Worm (Caenorhabditis elegans): Measurements from ENCODE around the gene cdr-6.

Gene cdr-6

DNA sequence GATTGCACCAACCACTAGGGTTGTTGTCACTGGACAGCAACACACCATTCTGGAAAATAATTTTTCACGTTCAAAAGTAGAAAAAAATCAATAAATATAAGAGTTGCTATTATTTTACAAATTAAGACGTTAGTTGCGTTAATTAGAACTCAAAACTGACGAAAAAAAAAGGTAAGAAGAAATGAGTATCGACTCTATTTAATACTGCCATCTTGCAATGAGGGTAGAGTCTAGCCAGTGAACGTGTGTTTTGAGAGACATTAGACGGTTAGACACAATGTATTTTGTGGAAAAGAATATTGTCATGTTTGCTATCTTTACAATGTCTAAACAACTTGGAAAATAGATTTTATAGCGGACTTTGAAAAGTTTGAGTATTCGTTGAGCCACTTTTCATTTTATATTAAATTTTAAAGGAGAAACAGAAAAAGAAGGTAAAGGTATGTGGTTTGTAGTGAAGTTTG is at the start of gene cdr-6:
Gene cdr-6 (minus strand): TSS at position 51 of the 464 bp plus-strand sequence.
- no peak for TF ChIP-seq unc-62 (GFP tag; optimal IDR thresholded peaks at IDR 0.05)

DNA sequence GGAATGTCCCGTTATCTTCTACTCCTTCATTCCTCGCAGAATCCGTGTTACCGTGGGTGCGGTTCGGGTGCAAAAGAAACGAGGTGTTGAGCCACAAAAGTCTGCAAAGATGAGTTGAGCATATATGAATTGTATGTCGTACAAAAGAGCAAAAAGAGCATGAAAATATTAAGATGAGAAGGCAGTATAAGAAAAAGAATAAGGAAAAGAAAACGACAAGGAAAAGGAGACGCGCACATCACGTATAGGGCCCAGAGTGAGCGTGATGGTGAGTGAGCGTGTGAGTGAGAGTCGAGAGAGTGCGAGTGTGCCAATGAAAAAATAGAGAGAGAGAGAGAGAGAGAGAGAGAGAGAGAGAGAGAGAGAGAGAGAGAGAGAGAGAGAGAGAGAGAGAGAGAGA is 49.4 kb upstream of the cdr-6 start, which contains the start of gene egl-10:
Gene egl-10 (minus strand): TSS at position 101 of the 400 bp plus-strand sequence.
- TF ChIP-seq unc-62 (GFP tag; optimal IDR thresholded peaks at IDR 0.05): no peak

DNA sequence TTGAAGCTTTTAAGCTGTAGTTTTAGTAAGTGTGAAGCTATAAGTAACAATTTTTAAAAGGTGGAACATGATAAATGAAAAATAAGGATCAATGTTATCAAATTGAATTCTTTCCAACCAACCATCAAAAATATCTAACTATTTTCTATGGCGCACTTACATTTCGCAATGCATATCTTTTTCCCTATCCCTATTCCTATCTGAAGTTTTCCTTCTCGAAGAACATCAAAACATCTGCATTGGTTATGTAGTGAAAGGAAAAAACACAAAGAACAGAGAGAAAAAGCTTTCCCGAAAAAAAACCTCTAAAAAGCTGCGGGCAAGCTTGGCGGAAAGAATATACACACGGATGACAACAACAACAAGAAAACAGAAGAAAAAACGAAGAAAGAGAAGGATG is 47.1 kb upstream of the cdr-6 start:
- TF ChIP-seq unc-62 (GFP tag; optimal IDR thresholded peaks at IDR 0.05): no peak

DNA sequence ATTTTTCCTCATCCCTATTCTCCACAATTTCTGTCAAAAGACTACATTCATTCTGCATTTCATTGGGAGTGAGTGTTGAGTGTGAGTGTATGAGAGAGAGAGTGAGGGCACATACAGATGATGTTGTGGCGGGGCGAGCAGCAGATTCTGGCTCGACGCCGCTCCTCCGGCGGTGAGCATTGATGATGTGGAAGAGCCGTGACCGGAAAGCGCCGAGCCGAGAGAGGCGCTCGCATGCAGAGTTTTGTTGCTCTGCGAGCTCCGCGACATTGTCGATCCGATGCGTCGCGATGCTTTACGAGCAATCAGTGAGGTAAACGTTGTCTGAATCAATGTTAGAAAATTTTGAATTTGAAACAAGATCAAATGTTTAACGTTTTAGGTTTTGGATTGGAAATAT is 42.2 kb upstream of the cdr-6 start:
- no peak for TF ChIP-seq unc-62 (GFP tag; optimal IDR thresholded peaks at IDR 0.05)

DNA sequence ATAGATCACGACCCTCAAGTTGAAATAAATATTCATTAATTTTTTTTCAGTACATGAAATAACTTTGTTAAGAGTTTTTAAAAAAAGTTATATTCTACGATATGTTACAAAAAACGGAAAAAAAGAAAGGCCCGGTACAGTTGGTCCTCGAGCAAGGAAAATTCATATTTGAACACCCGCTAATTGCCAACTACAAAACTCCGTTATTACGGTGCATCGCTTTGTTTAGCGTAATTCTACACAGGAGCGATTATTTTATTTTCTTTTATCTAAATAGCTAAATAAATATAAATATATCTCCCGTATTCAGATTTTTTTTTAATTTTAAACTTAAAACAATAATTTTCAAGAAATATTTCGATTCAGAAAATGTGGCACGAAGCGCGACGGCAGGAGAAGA is 36.9 kb upstream of the cdr-6 start, which contains the start of gene F28C1.1:
Gene F28C1.1 (plus strand): TSS at position 365 of the 400 bp plus-strand sequence.
- no peak for TF ChIP-seq unc-62 (GFP tag; optimal IDR thresholded peaks at IDR 0.05)

DNA sequence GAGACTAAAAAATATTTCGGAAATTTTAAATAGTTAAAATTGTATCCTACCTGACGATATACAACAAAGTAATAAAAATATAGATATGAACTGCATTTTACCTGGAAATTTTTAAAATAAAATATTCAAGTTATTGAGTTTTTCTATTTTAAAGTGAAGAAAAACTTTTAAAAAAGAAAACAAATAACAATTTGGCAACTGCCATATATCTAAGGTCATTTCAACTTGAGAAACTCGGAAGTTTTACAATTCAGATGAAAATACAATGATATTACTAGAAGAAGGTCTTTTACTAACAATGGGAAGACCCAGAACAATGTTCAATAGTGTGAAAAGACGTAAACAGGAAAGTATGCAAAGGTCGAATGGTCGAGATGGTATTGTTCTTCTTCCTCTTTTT is 36.4 kb upstream of the cdr-6 start, which contains the start of gene C54D10.10:
Gene C54D10.10 (minus strand): TSS at position 101 of the 400 bp plus-strand sequence.
- TF ChIP-seq unc-62 (GFP tag; optimal IDR thresholded peaks at IDR 0.05): no peak

DNA sequence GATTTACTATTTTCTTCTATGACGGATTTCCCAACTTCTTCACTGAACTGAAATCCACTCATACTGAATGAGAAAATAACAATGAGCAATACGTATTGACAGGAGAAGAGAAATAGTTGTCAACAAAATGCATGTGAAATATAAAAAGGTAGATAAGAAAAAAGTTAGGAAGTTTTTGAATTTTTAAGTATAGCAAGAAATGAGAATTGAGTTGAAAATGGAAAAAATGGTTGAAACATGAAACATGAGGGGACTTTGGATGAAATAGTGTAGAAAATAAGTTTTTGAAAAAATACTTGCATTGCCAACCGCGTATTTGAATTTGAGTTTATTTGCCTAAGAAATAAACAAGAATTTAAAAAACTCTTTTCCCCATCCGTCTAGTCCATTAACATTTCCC is 33.4 kb upstream of the cdr-6 start, which contains the start of the genes pals-38 and C54D10.9:
Gene pals-38 (minus strand): TSS at position 101 of the 400 bp plus-strand sequence.
Gene C54D10.9 (plus strand): TSS at position 259 of the 400 bp plus-strand sequence.
- TF ChIP-seq unc-62 (GFP tag; optimal IDR thresholded peaks at IDR 0.05): no peak

DNA sequence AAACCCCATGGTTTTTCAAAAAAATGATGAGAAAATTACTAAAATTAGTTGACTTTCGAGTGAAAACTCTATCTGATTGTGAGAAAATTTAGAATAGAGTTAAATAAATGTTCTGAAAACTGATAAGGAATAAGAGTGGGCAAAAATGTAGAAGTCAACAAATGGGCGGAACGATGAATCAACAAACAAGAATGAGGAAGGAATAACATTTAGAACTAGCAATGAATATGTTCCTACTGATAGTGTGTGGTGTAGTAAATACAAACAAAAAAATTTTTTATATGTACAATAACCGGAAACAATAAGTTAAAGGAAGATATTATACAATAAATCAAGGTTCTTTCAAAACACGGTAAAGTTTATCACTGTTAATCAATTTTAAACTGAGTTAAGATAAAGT is 30.3 kb upstream of the cdr-6 start, which contains the start of gene pals-39:
Gene pals-39 (minus strand): TSS at position 101 of the 400 bp plus-strand sequence.
- no peak for TF ChIP-seq unc-62 (GFP tag; optimal IDR thresholded peaks at IDR 0.05)

DNA sequence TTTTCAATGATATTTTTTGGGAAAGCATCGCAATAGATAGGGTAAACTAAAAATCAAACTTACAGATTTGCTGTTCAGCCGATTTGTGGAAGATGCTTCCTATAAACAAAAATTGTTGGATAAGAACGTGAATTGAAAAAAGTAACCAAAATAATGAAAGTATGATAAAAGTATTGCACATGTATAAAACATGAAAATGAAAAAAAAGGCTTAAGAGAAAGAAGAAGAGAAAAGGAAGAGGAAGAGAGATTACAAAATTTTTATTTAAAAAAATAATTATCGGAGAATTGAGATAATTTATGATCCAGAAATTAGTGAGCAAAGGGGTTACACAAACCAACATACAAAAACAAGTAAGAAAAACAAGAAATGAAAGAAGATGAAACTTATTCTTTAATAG is 27.9 kb upstream of the cdr-6 start, which contains the start of gene pals-37:
Gene pals-37 (minus strand): TSS at position 101 of the 400 bp plus-strand sequence.
- no peak for TF ChIP-seq unc-62 (GFP tag; optimal IDR thresholded peaks at IDR 0.05)

DNA sequence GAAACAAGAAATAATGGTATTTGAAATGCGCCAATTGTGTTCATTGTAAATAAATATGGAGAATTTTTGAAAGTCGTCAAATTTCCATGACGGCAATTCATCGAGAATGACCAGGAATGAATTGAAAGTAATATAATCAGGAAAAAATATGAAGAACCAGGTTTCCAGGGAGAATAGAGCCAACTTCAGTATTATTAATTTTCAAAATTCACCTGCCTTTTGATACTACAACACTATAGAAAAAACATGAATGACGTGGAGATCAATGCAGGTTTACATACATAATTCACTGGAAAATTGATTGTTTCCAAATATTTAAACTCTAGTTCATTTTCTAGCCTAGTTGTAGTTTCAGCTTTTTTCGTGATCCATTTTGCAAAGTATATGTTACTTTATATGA is 20.2 kb upstream of the cdr-6 start, which contains the start of gene srh-25:
Gene srh-25 (minus strand): TSS at position 101 of the 400 bp plus-strand sequence.
- TF ChIP-seq unc-62 (GFP tag; optimal IDR thresholded peaks at IDR 0.05): no peak

DNA sequence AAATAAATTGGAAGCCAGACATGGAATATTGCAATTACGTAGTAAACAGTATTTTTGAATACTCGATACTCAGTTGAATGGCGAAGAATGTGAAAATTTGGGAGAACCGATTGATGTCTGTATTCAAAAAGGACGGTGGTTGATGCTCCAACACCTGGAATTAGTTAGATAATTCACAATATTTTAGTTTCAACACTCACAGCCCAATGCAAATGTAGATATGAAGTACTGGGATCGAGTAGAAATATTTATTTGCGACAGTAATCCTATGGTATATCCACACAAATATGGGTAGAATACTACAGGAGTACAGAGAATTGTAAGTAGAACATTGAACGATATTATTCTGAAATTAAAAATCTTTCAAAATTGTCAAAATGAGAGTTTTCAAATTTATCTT is 19.6 kb upstream of the cdr-6 start:
- no peak for TF ChIP-seq unc-62 (GFP tag; optimal IDR thresholded peaks at IDR 0.05)

DNA sequence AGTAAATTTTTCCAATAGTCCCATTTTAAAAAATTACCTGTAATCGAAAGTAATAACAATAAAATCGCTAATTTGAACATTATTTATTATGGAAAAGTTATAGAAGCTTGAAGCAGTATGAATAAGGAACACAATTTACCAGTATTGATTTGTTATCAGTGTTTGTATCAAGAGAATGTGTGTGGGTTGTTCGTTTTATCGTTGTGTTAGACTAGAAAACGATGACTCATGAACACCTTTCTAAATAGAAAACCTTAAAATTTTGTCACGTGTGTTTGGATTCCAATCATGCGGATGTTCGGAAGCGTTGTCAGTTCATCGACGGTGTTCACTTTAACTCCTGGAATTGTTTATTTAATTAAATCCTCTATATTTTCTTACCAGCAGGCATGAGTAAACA is 18.6 kb upstream of the cdr-6 start, which contains the start of gene C54D10.13:
Gene C54D10.13 (minus strand): TSS at position 179 of the 400 bp plus-strand sequence.
- no peak for TF ChIP-seq unc-62 (GFP tag; optimal IDR thresholded peaks at IDR 0.05)

DNA sequence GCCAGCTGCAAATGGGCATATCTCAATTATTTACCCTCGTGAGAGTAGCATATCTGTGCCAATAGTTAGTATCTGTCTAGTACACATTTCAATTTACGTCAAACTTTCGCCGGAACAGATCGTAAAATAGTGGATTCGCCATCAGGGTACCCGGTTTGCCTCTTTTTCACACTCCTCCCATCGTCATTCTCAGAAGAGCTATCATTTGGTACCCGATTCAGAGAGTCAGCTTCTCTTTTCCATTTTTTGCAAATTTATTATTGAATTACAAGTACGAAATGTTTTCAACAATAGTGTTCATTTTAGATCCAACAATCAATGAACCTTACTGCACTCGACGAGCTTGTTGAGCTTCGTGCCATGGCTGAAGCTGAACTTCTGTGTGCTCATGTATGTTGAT is 15.5 kb upstream of the cdr-6 start, which contains the start of gene C54D10.5:
Gene C54D10.5 (plus strand): TSS at position 301 of the 400 bp plus-strand sequence.
- no peak for TF ChIP-seq unc-62 (GFP tag; optimal IDR thresholded peaks at IDR 0.05)

DNA sequence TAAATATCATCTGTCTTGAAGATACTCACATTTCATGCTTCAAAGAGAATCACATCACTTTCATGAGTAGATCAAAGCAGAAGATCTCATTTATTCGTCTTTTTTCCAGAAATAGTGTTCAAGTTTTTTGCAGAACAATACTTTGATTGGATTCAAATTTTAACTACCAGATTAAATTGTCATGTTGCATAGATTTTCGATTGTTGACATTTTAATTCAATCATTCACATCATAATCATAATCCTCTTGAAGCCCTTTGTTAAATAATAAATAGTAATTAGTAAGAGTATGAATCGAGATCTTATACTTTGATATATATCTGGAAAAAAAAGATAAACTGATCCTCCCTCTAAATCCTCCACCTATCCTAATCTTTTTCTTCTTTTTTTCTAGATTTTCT is 14.3 kb upstream of the cdr-6 start:
- TF ChIP-seq unc-62 (GFP tag; optimal IDR thresholded peaks at IDR 0.05): no peak

DNA sequence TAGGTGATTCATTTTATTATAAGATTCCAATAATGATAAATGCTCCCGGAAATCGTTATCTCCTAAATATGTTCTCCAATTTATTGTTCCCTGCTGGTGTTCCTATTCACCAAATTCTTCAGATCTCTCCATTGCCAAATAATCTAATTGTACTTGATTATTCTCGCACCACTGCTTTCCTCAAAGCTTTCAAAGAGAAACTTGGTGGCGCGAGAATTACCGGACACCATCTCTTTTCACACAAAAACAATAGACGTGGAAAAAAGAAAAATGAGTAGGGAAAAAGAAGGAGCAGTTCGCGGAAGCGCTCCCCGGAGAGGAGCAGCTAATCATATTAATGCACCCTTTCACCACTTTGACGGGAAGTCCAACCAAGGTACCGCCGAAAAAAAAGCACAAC is 7.9 kb upstream of the cdr-6 start:
- no peak for TF ChIP-seq unc-62 (GFP tag; optimal IDR thresholded peaks at IDR 0.05)

DNA sequence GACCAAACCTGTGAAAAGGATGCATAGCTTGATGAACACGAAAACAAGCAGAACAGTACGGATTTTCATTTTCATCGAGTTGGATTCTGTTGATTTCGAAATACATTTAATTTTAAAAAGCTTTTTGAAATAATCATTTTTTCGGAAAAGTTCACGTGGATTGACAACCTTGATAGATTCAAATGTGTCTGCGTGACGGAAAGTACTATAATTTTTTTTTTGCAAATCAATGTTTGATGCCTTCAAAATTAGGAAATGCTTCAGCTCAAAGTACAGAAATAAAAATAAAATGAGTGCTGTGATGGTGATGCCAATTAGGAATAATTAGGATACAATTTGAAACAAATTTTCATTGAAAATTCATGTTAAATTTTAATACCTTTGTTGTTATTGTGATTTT is 7.3 kb upstream of the cdr-6 start, which contains the start of gene C54D10.4:
Gene C54D10.4 (minus strand): TSS at position 101 of the 400 bp plus-strand sequence.
- no peak for TF ChIP-seq unc-62 (GFP tag; optimal IDR thresholded peaks at IDR 0.05)

DNA sequence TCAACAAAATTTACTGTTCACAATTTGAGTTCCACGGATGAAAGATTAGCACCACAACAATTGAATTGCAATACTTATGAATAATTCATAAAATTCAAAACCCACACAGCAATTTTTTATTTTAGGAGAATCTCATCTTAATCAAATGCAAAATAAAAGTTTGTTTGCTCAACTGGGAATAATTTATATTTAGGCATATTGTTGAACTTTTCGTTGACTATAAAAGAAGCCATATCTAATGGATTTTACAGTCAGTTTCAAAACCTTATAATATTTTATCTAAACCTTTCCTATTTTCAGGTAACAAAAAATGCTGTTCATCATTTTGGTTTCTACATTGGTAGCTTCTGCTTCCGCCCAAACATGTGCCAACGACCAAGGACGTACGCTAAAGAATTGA is 4.8 kb upstream of the cdr-6 start, which contains the start of gene C54D10.3:
Gene C54D10.3 (plus strand): TSS at position 301 of the 400 bp plus-strand sequence.
- no peak for TF ChIP-seq unc-62 (GFP tag; optimal IDR thresholded peaks at IDR 0.05)

Data from whole organism, dauer.